Fruit fly (Drosophila melanogaster): ENCODE measurements around the gene dpr16.
A peak's percentile ranks its signal among the peaks of the same experiment; 100 is the strongest.

The dpr16 gene

dm6 chr3R:5211901-5212758 lies 61.4 kb downstream of the dpr16 start (continued):
- TF ChIP-seq CG14860 (GFP tag; IDR thresholded peaks at IDR 0.05; ENCODE audit: partially characterized antibody) (no peak), CG7745 (tag; optimal IDR thresholded peaks at IDR 0.05) (peak; percentile 52), CG13123 (GFP tag; optimal IDR thresholded peaks at IDR 0.05) (peak; percentile 54), prd (optimal IDR thresholded peaks at IDR 0.05) (no peak), prd (GFP tag; IDR thresholded peaks at IDR 0.05) (peak; percentile 93), tgo (GFP tag; IDR thresholded peaks at IDR 0.05) (peak; percentile 32; the same call in 1 of the 3 replicates), cato (GFP tag; optimal IDR thresholded peaks at IDR 0.05; ENCODE audit: borderline replicate concordance) (peak; percentile 46), CG16863 (GFP tag; optimal IDR thresholded peaks at IDR 0.05) (peak; percentile 75), bowl (GFP tag; IDR thresholded peaks at IDR 0.05) (no peak), HLH54F (GFP tag; optimal IDR thresholded peaks at IDR 0.05) (peak; percentile 40), CG13287 (GFP tag; IDR thresholded peaks at IDR 0.05; ENCODE audit: partially characterized antibody) (no peak), zf30C (GFP tag; optimal IDR thresholded peaks at IDR 0.05) (peak; percentile 100), trem (tag; optimal IDR thresholded peaks at IDR 0.05) (peak; percentile 92), CG8089 (GFP tag; optimal IDR thresholded peaks at IDR 0.05) (peak; percentile 74), CG4617 (GFP tag; optimal IDR thresholded peaks at IDR 0.05; ENCODE audit: borderline replicate concordance) (peak; percentile 27), knrl (GFP tag; IDR thresholded peaks at IDR 0.05; ENCODE audit: partially characterized antibody) (no peak), crol (GFP tag; IDR thresholded peaks at IDR 0.05) (no peak), CG3995 (GFP tag; optimal IDR thresholded peaks at IDR 0.05) (no peak), Lpt (GFP tag; optimal IDR thresholded peaks at IDR 0.05) (peak; percentile 5), gsb (GFP tag; IDR thresholded peaks at IDR 0.05) (no peak), lab (GFP tag; optimal IDR thresholded peaks at IDR 0.05) (peak; percentile 10), MBD-R2 (GFP tag; IDR thresholded peaks at IDR 0.05) (no peak), ATbp (GFP tag; optimal IDR thresholded peaks at IDR 0.05) (peak; percentile 39), jing (GFP tag; optimal IDR thresholded peaks at IDR 0.05) (peak; percentile 44), Ets97D (GFP tag; optimal IDR thresholded peaks at IDR 0.05) (peak; percentile 15), CG31365 (tag; optimal IDR thresholded peaks at IDR 0.05) (no peak), PHDP (tag; optimal IDR thresholded peaks at IDR 0.05) (peak; percentile 8), CG15011 (GFP tag; optimal IDR thresholded peaks at IDR 0.05) (peak; percentile 40), Spps (tag; optimal IDR thresholded peaks at IDR 0.05) (peak; percentile 84), CG31388 (GFP tag; optimal IDR thresholded peaks at IDR 0.05) (peak; percentile 26), zen (tag; optimal IDR thresholded peaks at IDR 0.05) (peak; percentile 95), CG1233 (GFP tag; optimal IDR thresholded peaks at IDR 0.05) (peak; percentile 82), Sox102F (GFP tag; optimal IDR thresholded peaks at IDR 0.05) (peak; percentile 38), Myb (GFP tag; optimal IDR thresholded peaks at IDR 0.05) (peak; percentile 50), odd (GFP tag; optimal IDR thresholded peaks at IDR 0.05) (peak; percentile 12), CG10462 (GFP tag; optimal IDR thresholded peaks at IDR 0.05) (peak; percentile 71), NK7.1 (GFP tag; optimal IDR thresholded peaks at IDR 0.05) (peak; percentile 29), aop (GFP tag; IDR thresholded peaks at IDR 0.05) (no peak), phol (tag; optimal IDR thresholded peaks at IDR 0.05) (peak; percentile 85), Hey (tag; optimal IDR thresholded peaks at IDR 0.05) (no peak), CG8290 (GFP tag; optimal IDR thresholded peaks at IDR 0.05) (peak; percentile 85), CG8290 (tag; optimal IDR thresholded peaks at IDR 0.05) (peak in 1 of 2 experiments; percentile 72), bigmax (GFP tag; optimal IDR thresholded peaks at IDR 0.05) (no peak), CG14050 (GFP tag; IDR thresholded peaks at IDR 0.05) (peak; percentile 24; the same call in 1 of the 3 replicates), Ravus (GFP tag; IDR thresholded peaks at IDR 0.05) (no peak), CG32767 (GFP tag; IDR thresholded peaks at IDR 0.05) (peak; percentile 32; the same call in 1 of the 2 replicates), Meics (GFP tag; optimal IDR thresholded peaks at IDR 0.05) (peak; percentile 6), CG9876 (GFP tag; optimal IDR thresholded peaks at IDR 0.05) (peak; percentile 6), Atf3 (GFP tag; optimal IDR thresholded peaks at IDR 0.05) (peak; percentile 68)

All from whole organism, embryonic.